Fruit fly (Drosophila melanogaster): ENCODE measurements around the gene NTPase.
A peak's percentile ranks its signal among the peaks of the same experiment; 100 is the strongest.

The NTPase gene

DNA sequence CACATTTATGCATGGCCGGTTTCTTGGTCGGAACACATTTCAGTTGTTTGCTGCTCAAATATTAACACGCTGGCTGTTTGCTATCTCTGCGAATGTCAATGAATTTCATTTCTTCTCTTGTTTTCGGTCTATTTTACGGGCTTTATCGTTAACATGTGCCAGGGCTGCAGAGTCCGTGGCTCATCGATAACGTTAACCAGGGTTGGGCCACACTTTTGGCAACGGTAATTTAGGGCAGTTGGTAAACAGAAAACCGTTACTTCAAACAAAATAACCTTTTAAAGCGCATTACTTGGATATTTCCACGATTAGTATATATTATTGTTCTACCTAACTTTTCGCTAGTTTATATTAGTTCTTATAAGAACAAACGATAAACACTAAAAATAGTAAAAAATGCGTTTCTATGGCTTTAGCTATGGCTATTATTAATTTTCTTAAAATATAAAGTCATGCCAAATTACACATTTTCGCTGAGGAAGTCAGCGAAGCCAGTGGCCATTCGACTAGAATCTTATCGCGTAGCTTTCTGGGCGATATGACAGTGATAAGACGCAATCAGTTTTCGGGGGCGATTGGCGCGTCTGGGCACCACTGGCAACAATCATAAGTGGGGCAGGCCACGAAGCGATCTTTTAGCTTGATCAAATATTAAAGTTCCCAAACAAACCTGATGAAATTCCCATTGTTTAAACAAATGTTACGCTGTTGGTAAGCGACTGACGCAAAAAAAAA lies 2.5 kb downstream of the NTPase start (continued):
- TF ChIP-seq Antp (GFP tag; optimal IDR thresholded peaks at IDR 0.05), result peak; percentile 36
- TF ChIP-seq CG9876 (GFP tag; optimal IDR thresholded peaks at IDR 0.05), result no peak
- TF ChIP-seq trh (GFP tag; optimal IDR thresholded peaks at IDR 0.05), result peak; percentile 40
- peak; percentile 60 for TF ChIP-seq CG2116 (GFP tag; optimal IDR thresholded peaks at IDR 0.05)
- no peak for TF ChIP-seq Trl (optimal IDR thresholded peaks at IDR 0.05)
- peak; percentile 43 for TF ChIP-seq Trl (GFP tag; optimal IDR thresholded peaks at IDR 0.05)
- no peak for TF ChIP-seq sima (GFP tag; optimal IDR thresholded peaks at IDR 0.05)
- peak; percentile 76 for TF ChIP-seq Fer1 (GFP tag; optimal IDR thresholded peaks at IDR 0.05)
- peak; percentile 20 for TF ChIP-seq Sin3A (optimal IDR thresholded peaks at IDR 0.05)
- TF ChIP-seq CG10654 (GFP tag; optimal IDR thresholded peaks at IDR 0.05), result peak; percentile 7
- TF ChIP-seq bbx (GFP tag; IDR thresholded peaks at IDR 0.05; ENCODE audit: partially characterized antibody), result peak; percentile 35; the same call in 1 of the 2 replicates
- TF ChIP-seq exex (tag; optimal IDR thresholded peaks at IDR 0.05), result no peak
- TF ChIP-seq CG10274 (GFP tag; optimal IDR thresholded peaks at IDR 0.05), result no peak
- no peak for TF ChIP-seq CG15011 (GFP tag; optimal IDR thresholded peaks at IDR 0.05)
- no peak for TF ChIP-seq wdn (GFP tag; IDR thresholded peaks at IDR 0.05)
- no peak for TF ChIP-seq CG11560 (tag; IDR thresholded peaks at IDR 0.05)
- TF ChIP-seq pho (GFP tag; optimal IDR thresholded peaks at IDR 0.05), result peak; percentile 16
- no peak for TF ChIP-seq H15 (GFP tag; IDR thresholded peaks at IDR 0.05)
- TF ChIP-seq BEAF-32 (GFP tag; optimal IDR thresholded peaks at IDR 0.05), result peak; percentile 42
- no peak for TF ChIP-seq CG10431 (GFP tag; optimal IDR thresholded peaks at IDR 0.05)
- TF ChIP-seq jigr1 (GFP tag; IDR thresholded peaks at IDR 0.05), result no peak
- TF ChIP-seq Doc3 (GFP tag; IDR thresholded peaks at IDR 0.05; ENCODE audit: partially characterized antibody), result no peak
- TF ChIP-seq HmgD (GFP tag; optimal IDR thresholded peaks at IDR 0.05), result no peak

dm6 chr2L:2878859-2879258 lies 6.8 kb downstream of the NTPase start, which contains the start of gene RabGGTb:
TSS of gene RabGGTb (plus strand) at chr2L:2879112.
- TF ChIP-seq CG12104 (GFP tag; optimal IDR thresholded peaks at IDR 0.05), result no peak
- no peak for TF ChIP-seq sc (optimal IDR thresholded peaks at IDR 0.05)
- no peak for TF ChIP-seq sc (GFP tag; optimal IDR thresholded peaks at IDR 0.05)
- peak; percentile 42; the same call in 1 of the 2 replicates for TF ChIP-seq wor (GFP tag; IDR thresholded peaks at IDR 0.05)
- TF ChIP-seq en (GFP tag; optimal IDR thresholded peaks at IDR 0.05), result peak; percentile 43
- TF ChIP-seq CG11247 (GFP tag; IDR thresholded peaks at IDR 0.05), result peak; percentile 73
- TF ChIP-seq toy (GFP tag; IDR thresholded peaks at IDR 0.05), result no peak
- TF ChIP-seq emc (GFP tag; optimal IDR thresholded peaks at IDR 0.05), result no peak
- TF ChIP-seq ssp (GFP tag; IDR thresholded peaks at IDR 0.05), result peak; percentile 42
- TF ChIP-seq CG10565 (GFP tag; optimal IDR thresholded peaks at IDR 0.05), result no peak
- no peak for TF ChIP-seq fd102C (GFP tag; optimal IDR thresholded peaks at IDR 0.05)
- TF ChIP-seq CG18476 (GFP tag; optimal IDR thresholded peaks at IDR 0.05), result peak; percentile 5
- TF ChIP-seq CG4730 (GFP tag; IDR thresholded peaks at IDR 0.05), result peak; percentile 62
- peak; percentile 6 for TF ChIP-seq jumu (GFP tag; optimal IDR thresholded peaks at IDR 0.05)
- TF ChIP-seq CoRest (tag; optimal IDR thresholded peaks at IDR 0.05), result peak; percentile 48
- TF ChIP-seq ac (GFP tag; optimal IDR thresholded peaks at IDR 0.05), result no peak
- TF ChIP-seq D (optimal IDR thresholded peaks at IDR 0.05), result no peak
- no peak for TF ChIP-seq D (GFP tag; optimal IDR thresholded peaks at IDR 0.05)
- TF ChIP-seq corto (GFP tag; optimal IDR thresholded peaks at IDR 0.05), result no peak
- TF ChIP-seq az2 (GFP tag; optimal IDR thresholded peaks at IDR 0.05), result peak; percentile 41
- TF ChIP-seq slp2 (GFP tag; optimal IDR thresholded peaks at IDR 0.05), result peak; percentile 29
- TF ChIP-seq CG9876 (GFP tag; optimal IDR thresholded peaks at IDR 0.05), result no peak
- peak; percentile 98 for TF ChIP-seq MBD-R2 (GFP tag; IDR thresholded peaks at IDR 0.05)
- TF ChIP-seq insv (GFP tag; optimal IDR thresholded peaks at IDR 0.05), result no peak
- TF ChIP-seq CG10462 (GFP tag; optimal IDR thresholded peaks at IDR 0.05), result no peak
- TF ChIP-seq al (GFP tag; IDR thresholded peaks at IDR 0.05), result peak; percentile 59
- peak; percentile 62; the same call in 1 of the 2 replicates for TF ChIP-seq HLH3B (GFP tag; IDR thresholded peaks at IDR 0.05)
- 0 out of 2 replicates have a peak, but pooled peaks have one; percentile 13 for TF ChIP-seq Poxn (GFP tag; IDR thresholded peaks at IDR 0.05)
- peak; percentile 33 for TF ChIP-seq CG17359 (tag; optimal IDR thresholded peaks at IDR 0.05)
- peak; percentile 5 for TF ChIP-seq ewg (GFP tag; optimal IDR thresholded peaks at IDR 0.05)

Data from whole organism, embryonic.